Worm (Caenorhabditis elegans) whole organism, L1 larva: ENCODE measurements around the gene dkc-1.

Experiments used
- C34B4.2 ChIP-seq: sonication (generic microtip); optimal IDR thresholded peaks from 2 replicates; lab custom pipeline; 2017; ENCODE audit warnings: mild to moderate bottlenecking, missing genetic modification characterization, missing compliant biosample characterization
- aha-1 ChIP-seq: fragments of 150-350 bp; optimal IDR thresholded peaks from 2 replicates; lab custom pipeline; 2014; ENCODE audit warnings: missing biosample characterization, missing genetic modification characterization
- blmp-1 ChIP-seq: fragments of 150-350 bp; optimal IDR thresholded peaks from 2 replicates; lab custom pipeline; 2014; ENCODE audit warnings: missing biosample characterization, missing genetic modification characterization
- ceh-90 ChIP-seq: sonication (generic microtip); optimal IDR thresholded peaks from 2 replicates; lab custom pipeline; 2016; ENCODE audit warnings: missing genetic modification characterization, missing compliant biosample characterization
- ces-1 ChIP-seq: fragments of 150-350 bp; optimal IDR thresholded peaks from 2 replicates; lab custom pipeline; 2014; ENCODE audit warnings: missing biosample characterization, missing genetic modification reagents, missing genetic modification characterization
- dpl-1 ChIP-seq, 3 experiments: fragments of 150-350 bp in 2 of 3; sonication (generic microtip) in 1 of 3; optimal IDR thresholded peaks; 2 replicates each; lab custom pipeline; 2014 to 2017; ENCODE audit warnings: missing biosample characterization in 3 of 3, missing genetic modification characterization in 3 of 3, missing genetic modification reagents in 3 of 3
- efl-1 ChIP-seq, 4 experiments: fragments of 150-350 bp; optimal IDR thresholded peaks in 3 of 4; peaks in 1 of 4; 1 replicate in 1 of 4; 2 replicates in 3 of 4; lab custom pipeline; 2014; ENCODE audit warnings: missing biosample characterization in 2 of 4, missing genetic modification characterization in 2 of 4, missing genetic modification reagents in 2 of 4
- elt-2 ChIP-seq: sonication (generic microtip); optimal IDR thresholded peaks from 2 replicates; lab custom pipeline; 2016; ENCODE audit warnings: missing genetic modification characterization, mild to moderate bottlenecking, inconsistent platforms, missing compliant biosample characterization, missing genetic modification reagents
- fkh-10 ChIP-seq: sonication (generic microtip); optimal IDR thresholded peaks from 2 replicates; lab custom pipeline; 2017; ENCODE audit warnings: missing biosample characterization, missing genetic modification reagents, missing genetic modification characterization
- fkh-4 ChIP-seq: sonication (generic microtip); optimal IDR thresholded peaks from 2 replicates; lab custom pipeline; 2016; ENCODE audit warnings: missing compliant biosample characterization, missing genetic modification characterization, borderline replicate concordance
- hlh-17 ChIP-seq: fragments of 200-800 bp; sonication (Bioruptor generic); optimal IDR thresholded peaks from 2 replicates; lab custom pipeline; 2018; ENCODE audit warnings: missing genetic modification characterization, mild to moderate bottlenecking, missing compliant biosample characterization, moderate library complexity, borderline replicate concordance
- irx-1 ChIP-seq: sonication (generic microtip); optimal IDR thresholded peaks from 2 replicates; lab custom pipeline; 2016; ENCODE audit warnings: missing genetic modification characterization, missing compliant biosample characterization
- lin-13 ChIP-seq: fragments of 150-350 bp; optimal IDR thresholded peaks from 2 replicates; lab custom pipeline; 2014; ENCODE audit warnings: missing biosample characterization, missing genetic modification reagents, missing genetic modification characterization
- lin-14 ChIP-seq: fragments of 200-800 bp; sonication (Bioruptor generic); optimal IDR thresholded peaks from 2 replicates; lab custom pipeline; 2018; ENCODE audit warnings: mild to moderate bottlenecking, missing genetic modification characterization, moderate library complexity, missing compliant biosample characterization
- lin-15B ChIP-seq: fragments of 150-350 bp; sonication (generic microtip); optimal IDR thresholded peaks from 3 replicates; lab custom pipeline; 2014; ENCODE audit warnings: missing biosample characterization, missing genetic modification characterization
- lin-35 ChIP-seq, 2 experiments: fragments of 150-350 bp; optimal IDR thresholded peaks; 2 replicates each; lab custom pipeline; 2014; ENCODE audit warnings: missing biosample characterization in 2 of 2, missing genetic modification characterization in 2 of 2, missing genetic modification reagents in 2 of 2
- lin-39 ChIP-seq: fragments of 150-350 bp; optimal IDR thresholded peaks from 2 replicates; lab custom pipeline; 2014; ENCODE audit warnings: missing biosample characterization, missing genetic modification reagents, missing genetic modification characterization
- lsy-2 ChIP-seq, 2 experiments: fragments of 150-350 bp; optimal IDR thresholded peaks; 2 replicates each; lab custom pipeline; 2014; ENCODE audit warnings: missing biosample characterization in 2 of 2, missing genetic modification characterization in 2 of 2
- mab-9 ChIP-seq: fragments of 200-800 bp; sonication (Bioruptor generic); IDR thresholded peaks from 2 replicates; pipeline ENCODE4 v1.3.6; 2022; ENCODE audit warnings: missing genetic modification reagents, missing genetic modification characterization, missing compliant biosample characterization
- mdl-1 ChIP-seq, 2 experiments: fragments of 150-350 bp; optimal IDR thresholded peaks; 2 replicates each; lab custom pipeline; 2014 to 2017; ENCODE audit warnings: missing biosample characterization in 2 of 2, missing genetic modification characterization in 2 of 2, inconsistent platforms in 1 of 2
- mef-2 ChIP-seq: fragments of 150-350 bp; optimal IDR thresholded peaks from 2 replicates; lab custom pipeline; 2014; ENCODE audit warnings: missing biosample characterization, missing genetic modification characterization
- nhr-12 ChIP-seq: sonication (generic microtip); optimal IDR thresholded peaks from 2 replicates; lab custom pipeline; 2017; ENCODE audit warnings: missing biosample characterization, missing genetic modification characterization
- nhr-19 ChIP-seq: fragments of 200-800 bp; sonication (Bioruptor generic); conservative IDR thresholded peaks from 2 replicates; pipeline ENCODE4 v1.3.6; 2022; ENCODE audit warnings: missing genetic modification characterization, missing compliant biosample characterization
- nhr-20 ChIP-seq: sonication (generic microtip); optimal IDR thresholded peaks from 2 replicates; lab custom pipeline; 2016; ENCODE audit warnings: mild to moderate bottlenecking, missing genetic modification characterization, missing compliant biosample characterization
- nhr-77 ChIP-seq: fragments of 150-350 bp; optimal IDR thresholded peaks from 2 replicates; lab custom pipeline; 2014; ENCODE audit warnings: missing biosample characterization, missing genetic modification characterization
- nhr-84 ChIP-seq: sonication (generic microtip); optimal IDR thresholded peaks from 2 replicates; lab custom pipeline; 2017; ENCODE audit warnings: missing biosample characterization, missing genetic modification characterization
- nhr-85 ChIP-seq: sonication (generic microtip); peaks from one replicate; lab custom pipeline; 2016; ENCODE audit warnings: missing genetic modification characterization, inconsistent platforms, missing compliant biosample characterization
- skn-1 ChIP-seq: fragments of 150-350 bp; optimal IDR thresholded peaks from 2 replicates; lab custom pipeline; 2014; ENCODE audit warnings: missing biosample characterization, missing genetic modification characterization
- snpc-4 ChIP-seq: fragments of 150-350 bp; optimal IDR thresholded peaks from 2 replicates; lab custom pipeline; 2014; ENCODE audit warnings: missing biosample characterization, missing genetic modification characterization
- snu-23 ChIP-seq: sonication (generic microtip); optimal IDR thresholded peaks from 2 replicates; lab custom pipeline; 2016; ENCODE audit warnings: missing genetic modification characterization, missing compliant biosample characterization
- sptf-1 ChIP-seq: fragments of 150-350 bp; optimal IDR thresholded peaks from 2 replicates; lab custom pipeline; 2014; ENCODE audit warnings: missing biosample characterization, missing genetic modification characterization
- tbx-2 ChIP-seq: sonication (generic microtip); optimal IDR thresholded peaks from 2 replicates; lab custom pipeline; 2016; ENCODE audit warnings: missing genetic modification characterization, missing compliant biosample characterization
- tlp-1 ChIP-seq: fragments of 150-350 bp; optimal IDR thresholded peaks from 2 replicates; lab custom pipeline; 2014; ENCODE audit warnings: missing biosample characterization, missing genetic modification characterization
- unc-130 ChIP-seq: fragments of 150-350 bp; optimal IDR thresholded peaks from 2 replicates; lab custom pipeline; 2017; ENCODE audit warnings: missing biosample characterization, missing genetic modification characterization, inconsistent platforms
- unc-62 ChIP-seq: fragments of 150-350 bp; optimal IDR thresholded peaks from 2 replicates; lab custom pipeline; 2014; ENCODE audit warnings: missing biosample characterization, missing genetic modification reagents, missing genetic modification characterization
- unc-86 ChIP-seq: sonication (generic microtip); optimal IDR thresholded peaks from 2 replicates; lab custom pipeline; 2016; ENCODE audit warnings: missing genetic modification characterization, missing compliant biosample characterization
- unc-98 ChIP-seq: fragments of 200-800 bp; sonication (Bioruptor generic); IDR thresholded peaks from 2 replicates; pipeline ENCODE4 v1.3.6; 2022; ENCODE audit warnings: missing genetic modification characterization, missing compliant biosample characterization
- xbp-1 ChIP-seq: sonication (generic microtip); optimal IDR thresholded peaks from 2 replicates; lab custom pipeline; 2016; ENCODE audit warnings: missing genetic modification characterization, missing compliant biosample characterization
- zag-1 ChIP-seq: fragments of 150-350 bp; optimal IDR thresholded peaks from 2 replicates; lab custom pipeline; 2014; ENCODE audit warnings: missing biosample characterization, missing genetic modification characterization
- zip-4 ChIP-seq: fragments of 200-800 bp; sonication (Bioruptor generic); optimal IDR thresholded peaks from 2 replicates; lab custom pipeline; 2018; ENCODE audit warnings: mild to moderate bottlenecking, missing genetic modification characterization, moderate library complexity, missing compliant biosample characterization

Gene dkc-1

DNA sequence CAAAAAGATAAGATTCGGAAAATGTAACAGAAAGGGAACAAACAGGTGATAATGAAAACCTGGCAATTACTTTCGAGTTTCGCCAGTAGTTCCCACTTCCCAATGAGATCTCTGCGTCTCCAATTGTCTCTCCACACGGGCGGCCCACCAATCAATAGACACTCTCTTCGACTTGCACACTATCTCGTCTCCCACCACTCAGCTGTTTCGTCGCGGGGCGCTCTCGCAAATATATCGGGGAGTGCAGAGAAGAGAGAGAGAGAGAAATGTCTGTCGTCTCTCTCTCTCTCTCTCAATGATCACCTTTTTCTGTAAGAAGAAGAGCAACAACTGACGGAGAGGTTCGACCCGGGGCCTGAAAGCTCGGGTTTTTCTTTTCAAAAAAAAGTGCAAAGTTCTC is 28.1 kb upstream of the dkc-1 start (continued):
- peak; percentile 93 for TF ChIP-seq nhr-19 (GFP tag; lab: Robert Waterston, UW)
- TF ChIP-seq hlh-17 = no peak
- peak; percentile 21 for TF ChIP-seq aha-1 (tag; lab: Kevin White, UChicago)
- peak; percentile 64 for TF ChIP-seq unc-130 (tag; lab: Kevin White, UChicago)
- peak; percentile 81 for TF ChIP-seq unc-86 (tag; lab: Kevin White, UChicago)
- TF ChIP-seq skn-1 (tag; lab: Kevin White, UChicago) = peak; percentile 77
- peak; percentile 57 for TF ChIP-seq nhr-77
- TF ChIP-seq unc-62 (GFP tag; lab: Kevin White, UChicago) = no peak
- peak; percentile 74 for TF ChIP-seq lin-13

DNA sequence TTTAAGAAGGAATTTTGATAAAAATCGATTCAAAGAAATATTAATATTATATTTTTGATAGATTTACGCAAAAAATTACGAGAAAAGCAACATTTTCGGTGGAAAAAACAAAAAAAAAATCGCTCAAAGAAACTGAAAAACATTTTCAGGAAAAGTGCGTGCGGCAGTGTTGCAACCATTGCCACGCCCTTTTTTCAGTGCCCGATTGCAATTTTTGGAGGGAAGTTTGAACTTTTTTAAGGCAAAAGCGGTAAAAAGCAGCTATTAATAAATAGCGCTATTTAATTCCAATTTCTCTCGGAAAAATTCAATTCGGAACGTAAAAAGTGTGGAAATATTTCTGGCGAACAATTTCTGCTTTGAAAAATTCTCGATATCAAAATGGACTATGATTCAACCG is 27.2 kb upstream of the dkc-1 start:
- peak; percentile 33 to 37 for TF ChIP-seq efl-1 (optimal IDR thresholded peaks at IDR 0.05; lab: Kevin White, UChicago)
- peak; percentile 72 to 88 for TF ChIP-seq efl-1 (GFP tag; optimal IDR thresholded peaks at IDR 0.05 in 1 of 2; lab: Kevin White, UChicago)
- no peak for TF ChIP-seq blmp-1 (tag; lab: Kevin White, UChicago)
- no peak for TF ChIP-seq zip-4 (GFP tag; lab: Kevin White, UChicago)
- no peak for TF ChIP-seq nhr-85
- TF ChIP-seq mdl-1 (tag; optimal IDR thresholded peaks at IDR 0.05; lab: Kevin White, UChicago) = no peak
- TF ChIP-seq tlp-1 (tag; lab: Kevin White, UChicago) = no peak
- TF ChIP-seq C34B4.2 (tag; lab: Kevin White, UChicago) = no peak
- no peak for TF ChIP-seq xbp-1 (tag; lab: Kevin White, UChicago)
- TF ChIP-seq elt-2 (tag; lab: Kevin White, UChicago) = no peak
- TF ChIP-seq dpl-1 (GFP tag; optimal IDR thresholded peaks at IDR 0.05; lab: Kevin White, UChicago) = peak in 2 of 3 experiments; percentile 36 to 66
- TF ChIP-seq nhr-12 (tag; lab: Kevin White, UChicago) = no peak
- no peak for TF ChIP-seq fkh-4
- TF ChIP-seq lin-35 (GFP tag; optimal IDR thresholded peaks at IDR 0.05; lab: Kevin White, UChicago) = peak; percentile 3 to 27
- TF ChIP-seq zag-1 (tag; lab: Kevin White, UChicago) = no peak
- TF ChIP-seq ces-1 = no peak
- TF ChIP-seq mef-2 = no peak
- TF ChIP-seq, all 84 proteins: peak for 3

DNA sequence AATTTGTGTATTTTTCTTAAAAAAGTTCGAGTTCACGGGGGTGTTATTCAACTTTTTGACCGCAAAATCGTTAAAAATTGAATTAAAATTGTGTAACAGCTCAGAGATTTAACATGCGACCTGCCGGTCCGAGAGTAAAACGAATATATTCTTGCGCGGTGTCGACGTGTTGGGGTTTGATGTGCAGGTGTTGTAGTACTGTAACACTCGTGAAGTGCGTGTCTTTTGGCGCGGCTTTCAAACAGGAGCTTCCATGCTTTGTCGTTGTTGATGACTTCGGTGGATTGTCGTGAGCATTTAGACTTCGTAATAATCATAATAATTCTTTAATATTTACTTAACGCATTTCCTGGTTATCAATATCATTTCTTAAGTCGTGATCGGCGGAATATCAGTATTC is 17.7 kb upstream of the dkc-1 start, which contains the start of gene tat-3:
Gene tat-3 (minus strand): TSS at position 196 of the 400 bp plus-strand sequence.
- no peak for TF ChIP-seq snu-23 (GFP tag; lab: Kevin White, UChicago)
- TF ChIP-seq sptf-1 = no peak
- no peak for TF ChIP-seq mef-2
- no peak for TF ChIP-seq tbx-2 (tag; lab: Kevin White, UChicago)
- no peak for TF ChIP-seq lin-14 (GFP tag; lab: Kevin White, UChicago)
- no peak for TF ChIP-seq ceh-90 (tag; lab: Kevin White, UChicago)
- no peak for TF ChIP-seq nhr-84
- TF ChIP-seq nhr-20 (tag; lab: Kevin White, UChicago) = no peak
- TF ChIP-seq hlh-17 = no peak
- no peak for TF ChIP-seq lin-39 (tag; lab: Kevin White, UChicago)
- no peak for TF ChIP-seq irx-1 (tag; lab: Kevin White, UChicago)
- no peak for TF ChIP-seq lsy-2 (tag; optimal IDR thresholded peaks at IDR 0.05; lab: Kevin White, UChicago)
- no peak for TF ChIP-seq fkh-10 (GFP tag; lab: Kevin White, UChicago)
- no peak for TF ChIP-seq unc-130 (tag; lab: Kevin White, UChicago)
- no peak for TF ChIP-seq zip-4 (GFP tag; lab: Kevin White, UChicago)
- TF ChIP-seq mab-9 (GFP tag; lab: Robert Waterston, UW) = no peak
- no peak for TF ChIP-seq nhr-19 (GFP tag; lab: Robert Waterston, UW)
- no peak for TF ChIP-seq lin-15B

DNA sequence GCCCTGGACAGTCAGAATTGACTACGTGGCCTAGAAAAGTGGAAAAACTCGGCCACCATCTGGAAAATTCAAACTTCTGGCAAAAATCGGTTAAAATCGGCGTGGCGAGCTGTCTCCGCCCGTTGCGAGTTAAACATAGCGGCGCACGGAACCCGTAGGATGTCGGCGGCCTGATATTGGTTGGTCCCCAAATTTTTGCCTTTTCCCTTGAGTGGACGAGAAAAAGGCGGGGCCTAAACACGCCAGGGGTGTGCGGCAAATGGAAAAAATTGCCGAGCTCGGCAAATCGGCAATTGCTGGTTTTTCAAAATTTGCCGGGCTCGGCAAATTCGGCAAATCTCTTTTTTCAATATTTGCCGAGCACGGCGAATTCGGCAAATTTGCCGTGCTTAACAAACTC is 14.9 kb upstream of the dkc-1 start:
- TF ChIP-seq snpc-4 (tag; lab: Kevin White, UChicago) = peak; percentile 1
- TF ChIP-seq unc-98 = no peak
